Worm (Caenorhabditis elegans) whole organism, mixed stage, embryonic: ENCODE results near the gene ZK622.5.

Source experiments
- M03D4.4 ChIP-seq: sonication (generic microtip); optimal IDR thresholded peaks from 2 replicates; lab custom pipeline; 2017; ENCODE audit warnings: mild to moderate bottlenecking, missing genetic modification characterization, missing compliant biosample characterization
- bed-3 ChIP-seq: fragments of 200-800 bp; sonication (Bioruptor generic); optimal IDR thresholded peaks from 3 replicates; lab custom pipeline; 2018; ENCODE audit warnings: mild to moderate bottlenecking, missing genetic modification characterization, moderate library complexity, missing compliant biosample characterization
- ceh-43 ChIP-seq: fragments of 200-800 bp; sonication (Bioruptor generic); optimal IDR thresholded peaks from 2 replicates; lab custom pipeline; 2018; ENCODE audit warnings: mild to moderate bottlenecking, missing genetic modification characterization, moderate library complexity, missing compliant biosample characterization
- ces-1 ChIP-seq: fragments of 150-350 bp; optimal IDR thresholded peaks from 2 replicates; lab custom pipeline; 2014; ENCODE audit warnings: missing biosample characterization, missing genetic modification reagents, missing genetic modification characterization
- cnd-1 ChIP-seq: fragments of 200-800 bp; sonication (Bioruptor generic); optimal IDR thresholded peaks from 2 replicates; lab custom pipeline; 2018; ENCODE audit warnings: mild to moderate bottlenecking, missing genetic modification characterization, missing compliant biosample characterization
- drap-1 ChIP-seq: fragments of 200-800 bp; sonication (Bioruptor generic); optimal IDR thresholded peaks from 3 replicates; lab custom pipeline; 2018; ENCODE audit warnings: mild to moderate bottlenecking, missing genetic modification characterization, missing compliant biosample characterization
- elt-3 ChIP-seq: fragments of 150-350 bp; optimal IDR thresholded peaks from 2 replicates; lab custom pipeline; 2014; ENCODE audit warnings: missing biosample characterization, missing genetic modification characterization
- flh-1 ChIP-seq: fragments of 200-800 bp; sonication (Bioruptor generic); optimal IDR thresholded peaks from 2 replicates; lab custom pipeline; 2018; ENCODE audit warnings: mild to moderate bottlenecking, missing genetic modification characterization, moderate library complexity, missing compliant biosample characterization
- ham-2 ChIP-seq: fragments of 200-800 bp; sonication (Bioruptor generic); optimal IDR thresholded peaks from 2 replicates; lab custom pipeline; 2018; ENCODE audit warnings: mild to moderate bottlenecking, missing genetic modification characterization, missing compliant biosample characterization
- hlh-1 ChIP-seq: fragments of 150-350 bp; optimal IDR thresholded peaks from 2 replicates; lab custom pipeline; 2014; ENCODE audit warnings: missing biosample characterization, missing genetic modification reagents, missing genetic modification characterization
- lin-13 ChIP-seq: fragments of 150-350 bp; optimal IDR thresholded peaks from 2 replicates; lab custom pipeline; 2014; ENCODE audit warnings: missing biosample characterization, missing genetic modification characterization
- lin-32 ChIP-seq: fragments of 200-800 bp; sonication (Bioruptor generic); optimal IDR thresholded peaks from 2 replicates; lab custom pipeline; 2018; ENCODE audit warnings: mild to moderate bottlenecking, missing genetic modification characterization, missing compliant biosample characterization
- mep-1 ChIP-seq: fragments of 150-350 bp; optimal IDR thresholded peaks from 2 replicates; lab custom pipeline; 2017; ENCODE audit warnings: missing biosample characterization, missing genetic modification reagents, missing genetic modification characterization, inconsistent platforms
- nhr-12 ChIP-seq: fragments of 150-350 bp; optimal IDR thresholded peaks from 2 replicates; lab custom pipeline; 2014; ENCODE audit warnings: missing biosample characterization, missing genetic modification characterization
- nhr-2 ChIP-seq: fragments of 150-350 bp; optimal IDR thresholded peaks from 2 replicates; lab custom pipeline; 2014; ENCODE audit warnings: missing biosample characterization, missing genetic modification characterization
- nhr-237 ChIP-seq: fragments of 150-350 bp; optimal IDR thresholded peaks from 2 replicates; lab custom pipeline; 2014; ENCODE audit warnings: missing biosample characterization, missing genetic modification characterization
- nhr-76 ChIP-seq: sonication (generic microtip); optimal IDR thresholded peaks from 2 replicates; lab custom pipeline; 2017; ENCODE audit warnings: missing biosample characterization, missing genetic modification characterization
- pha-4 ChIP-seq: fragments of 150-350 bp; optimal IDR thresholded peaks from 2 replicates; lab custom pipeline; 2018; ENCODE audit warnings: missing biosample characterization, missing genetic modification reagents, missing genetic modification characterization
- snpc-4 ChIP-seq: fragments of 150-350 bp; optimal IDR thresholded peaks from 2 replicates; lab custom pipeline; 2014; ENCODE audit warnings: missing biosample characterization, missing genetic modification characterization
- sptf-1 ChIP-seq: sonication (generic microtip); optimal IDR thresholded peaks from 2 replicates; lab custom pipeline; 2017; ENCODE audit warnings: mild to moderate bottlenecking, missing genetic modification characterization, moderate library complexity, missing compliant biosample characterization
- tbx-8 ChIP-seq: fragments of 200-800 bp; sonication (Bioruptor generic); optimal IDR thresholded peaks from 2 replicates; lab custom pipeline; 2018; ENCODE audit warnings: mild to moderate bottlenecking, missing genetic modification characterization, moderate library complexity, missing compliant biosample characterization
- unc-120 ChIP-seq: sonication (generic microtip); optimal IDR thresholded peaks from 2 replicates; lab custom pipeline; 2017; ENCODE audit warnings: missing genetic modification characterization, missing compliant biosample characterization; ENCODE audit not compliant: poor library complexity, severe bottlenecking
- unc-62 ChIP-seq: fragments of 150-350 bp; optimal IDR thresholded peaks from 2 replicates; lab custom pipeline; 2014; ENCODE audit warnings: missing biosample characterization, missing genetic modification reagents, missing genetic modification characterization
- zip-8 ChIP-seq: fragments of 150-350 bp; optimal IDR thresholded peaks from 2 replicates; lab custom pipeline; 2014; ENCODE audit warnings: missing biosample characterization, missing genetic modification characterization
- ztf-11 ChIP-seq: fragments of 150-350 bp; optimal IDR thresholded peaks from 2 replicates; lab custom pipeline; 2014; ENCODE audit warnings: missing biosample characterization, missing genetic modification characterization

Gene ZK622.5

DNA sequence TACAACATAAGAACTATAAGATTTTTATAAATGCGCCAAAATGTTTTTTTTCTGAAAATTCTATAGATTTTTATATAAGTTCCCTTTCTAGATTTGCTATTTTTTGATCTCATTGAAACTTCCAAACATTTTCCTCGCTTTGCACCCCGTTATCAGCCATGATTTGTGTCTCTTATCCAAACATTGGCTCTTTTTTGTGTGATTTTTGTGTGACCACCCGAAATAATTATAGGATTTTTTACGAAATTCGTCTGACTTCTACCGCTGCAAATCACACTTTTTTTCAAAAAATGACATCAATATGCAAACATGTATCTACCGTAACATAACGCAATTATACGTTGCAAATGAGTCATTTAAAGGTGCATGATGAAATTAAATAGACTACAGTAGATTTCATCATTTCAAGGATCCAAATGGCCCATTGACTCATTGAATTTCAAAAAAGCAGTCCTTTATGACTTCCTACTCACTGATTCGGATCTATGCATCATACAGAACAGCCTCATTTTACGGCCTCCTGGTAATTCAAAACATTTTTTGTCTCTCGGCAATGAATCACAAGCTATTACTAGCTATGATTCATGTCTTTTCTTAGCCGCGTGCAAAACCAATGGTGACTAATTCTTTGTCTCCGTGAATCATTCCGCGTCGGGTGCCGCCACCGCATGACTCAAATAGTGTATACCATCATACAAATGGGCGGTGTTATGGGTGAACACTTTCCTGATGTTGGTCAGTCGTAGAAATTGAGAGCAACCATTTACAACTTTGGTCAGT is 43.3 kb downstream of the ZK622.5 start:
- TF ChIP-seq ztf-11 (no peak), lin-32 (no peak), unc-120 (no peak), mep-1 (no peak)

DNA sequence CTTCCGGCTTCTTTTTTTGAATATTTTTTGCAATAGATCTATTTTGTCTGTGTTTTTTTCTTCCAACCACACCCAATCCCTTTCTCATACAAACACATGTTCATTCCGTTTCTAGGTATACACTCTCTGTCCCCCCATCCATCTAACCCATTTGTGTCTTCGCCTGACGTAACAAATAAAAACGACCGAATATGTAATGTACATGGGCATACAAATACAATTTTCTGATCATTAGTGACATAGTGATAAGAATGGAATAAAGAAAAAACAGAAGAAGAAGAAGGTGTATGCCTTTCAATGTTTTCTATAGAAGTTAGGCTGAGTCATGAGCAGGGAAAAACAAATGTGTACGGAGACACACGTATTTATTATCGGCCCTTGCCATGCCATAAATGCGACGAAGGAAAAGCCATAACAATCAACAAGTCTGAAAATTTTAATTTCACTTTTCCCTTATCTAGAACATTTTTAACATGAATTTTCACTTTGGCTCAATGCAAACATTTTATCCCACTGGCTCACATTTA is 44.5 kb downstream of the ZK622.5 start:
- TF ChIP-seq unc-62 (GFP tag; lab: Kevin White, UChicago) (no peak), nhr-12 (tag; lab: Kevin White, UChicago) (no peak), M03D4.4 (tag; lab: Kevin White, UChicago) (no peak)

DNA sequence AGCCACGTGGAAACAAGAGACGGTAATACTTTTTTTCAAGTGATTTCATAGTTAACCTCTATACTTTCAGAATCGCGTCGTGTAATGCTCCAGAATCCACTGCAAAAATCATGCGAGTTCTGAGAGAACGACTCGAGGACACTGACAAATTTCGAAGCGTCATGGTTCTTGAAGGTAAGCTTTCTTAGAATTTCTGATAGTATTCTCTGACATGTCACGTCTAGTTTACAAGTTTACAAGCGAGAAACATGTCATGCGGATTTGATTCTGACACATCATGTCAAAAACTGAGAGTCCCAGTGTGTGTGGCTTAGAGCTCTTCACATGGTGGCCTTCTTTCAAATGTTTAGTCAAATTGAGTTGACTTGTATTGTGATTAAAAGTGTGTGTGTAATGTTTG is 45.4 kb downstream of the ZK622.5 start:
- no peak for TF ChIP-seq cnd-1 (tag; lab: Kevin White, UChicago)
- TF ChIP-seq unc-62 (GFP tag; lab: Kevin White, UChicago), result no peak
- no peak for TF ChIP-seq hlh-1 (tag; lab: Kevin White, UChicago)
- TF ChIP-seq nhr-2 (tag; lab: Kevin White, UChicago), result no peak
- no peak for TF ChIP-seq mep-1

DNA sequence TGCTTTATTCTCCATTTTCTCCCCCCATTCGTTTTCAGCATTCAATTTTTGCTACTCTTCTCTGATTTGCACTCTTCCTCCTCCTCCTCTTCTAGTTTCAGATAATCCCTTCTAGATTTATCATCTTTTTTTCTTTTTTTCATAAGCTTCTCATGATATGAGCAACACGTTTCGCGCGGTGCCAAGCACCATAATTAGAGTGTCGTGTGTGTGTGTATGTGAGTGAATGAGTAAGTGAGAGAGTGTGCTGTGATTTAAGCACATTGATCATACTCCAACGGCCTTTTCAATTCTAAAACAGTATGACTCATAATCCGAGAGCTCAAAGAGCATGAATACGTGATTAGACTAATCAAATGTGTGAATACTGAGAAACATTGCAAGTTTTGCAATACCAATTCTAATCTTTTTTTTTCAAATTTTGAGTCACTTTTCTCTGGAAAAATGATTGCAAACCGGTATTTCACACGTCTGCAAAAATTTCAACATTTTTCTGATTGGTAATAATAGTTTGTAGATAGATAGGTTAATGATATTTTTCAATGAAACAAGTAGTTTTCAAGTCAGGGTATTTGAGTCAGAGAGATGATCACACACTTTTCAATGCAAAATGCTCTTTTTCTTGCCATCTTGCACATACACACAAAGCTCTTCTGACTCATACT is 46.3 kb downstream of the ZK622.5 start:
- TF ChIP-seq bed-3 (no peak), lin-32 (no peak), tbx-8 (GFP tag; lab: Kevin White, UChicago) (no peak), zip-8 (tag; lab: Kevin White, UChicago) (no peak), sptf-1 (no peak), pha-4 (tag; lab: Kevin White, UChicago) (no peak), drap-1 (GFP tag; lab: Kevin White, UChicago) (no peak), ham-2 (GFP tag; lab: Kevin White, UChicago) (no peak), nhr-2 (tag; lab: Kevin White, UChicago) (no peak)

DNA sequence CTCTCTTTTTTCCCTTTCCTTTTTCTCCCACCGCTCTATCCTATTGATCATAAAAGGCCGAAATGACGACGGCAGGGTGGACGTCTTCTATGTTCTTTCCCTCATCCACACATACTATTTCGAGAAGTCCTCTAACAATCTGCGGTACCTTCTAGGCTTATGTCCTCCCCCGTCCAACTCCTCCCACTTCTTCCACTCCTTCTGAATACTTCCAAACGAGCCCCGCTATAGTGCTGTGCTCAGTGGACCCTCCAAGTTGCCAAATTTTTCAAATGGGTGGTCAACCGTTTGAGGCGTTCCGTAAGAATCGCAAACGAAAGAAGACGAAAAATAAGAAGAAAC is 46.8 kb downstream of the ZK622.5 start:
- TF ChIP-seq unc-62 (GFP tag; lab: Kevin White, UChicago) (peak; percentile 32), mep-1 (peak; percentile 63), cnd-1 (tag; lab: Kevin White, UChicago) (peak; percentile 27), drap-1 (GFP tag; lab: Kevin White, UChicago) (no peak), ces-1 (GFP tag; lab: Kevin White, UChicago) (peak; percentile 40)

DNA sequence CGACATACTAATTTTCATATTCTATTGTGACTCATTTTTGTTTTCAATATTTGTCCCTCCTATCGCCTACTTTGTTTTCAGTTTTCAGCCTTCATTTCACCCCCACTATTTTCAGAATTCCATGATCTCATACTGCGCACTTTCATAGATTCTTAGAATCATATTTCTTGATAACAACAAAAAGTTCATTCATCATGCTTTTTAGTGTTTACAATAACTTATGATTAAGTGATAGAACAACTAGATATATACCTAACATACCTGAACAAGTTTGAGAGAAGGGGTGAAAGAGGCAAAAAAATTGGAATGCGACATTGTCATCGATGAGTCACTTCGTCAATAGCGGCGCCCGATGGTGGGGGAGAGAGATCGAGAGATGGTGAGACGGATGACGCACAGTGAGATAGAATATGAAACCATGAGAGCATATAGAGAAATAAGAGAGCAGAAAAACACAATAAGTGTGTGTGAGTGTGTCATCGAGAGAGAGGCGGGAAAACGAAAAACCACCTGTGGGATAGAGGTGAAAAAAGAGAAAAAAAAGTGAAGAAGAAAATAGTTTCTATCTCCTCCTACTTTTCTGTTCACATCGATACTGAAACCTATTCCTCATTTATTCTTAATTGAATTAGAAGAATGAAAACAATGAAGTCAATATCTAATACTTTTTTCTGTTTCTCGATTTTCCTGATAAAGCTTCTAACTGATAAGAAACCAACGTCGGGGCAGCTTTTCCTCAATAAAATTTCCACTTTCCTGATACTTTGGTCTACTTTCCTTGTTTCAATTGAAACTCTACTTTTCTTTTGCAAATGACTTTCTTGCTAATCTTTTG is 47.6 kb downstream of the ZK622.5 start:
- TF ChIP-seq snpc-4 (tag; lab: Kevin White, UChicago) (no peak), sptf-1 (peak; percentile 19), nhr-237 (tag; lab: Kevin White, UChicago) (peak; percentile 53), ztf-11 (no peak), M03D4.4 (tag; lab: Kevin White, UChicago) (peak; percentile 7), ces-1 (GFP tag; lab: Kevin White, UChicago) (peak; percentile 64), elt-3 (tag; lab: Kevin White, UChicago) (no peak), lin-13 (tag; lab: Kevin White, UChicago) (no peak), flh-1 (no peak), unc-62 (GFP tag; lab: Kevin White, UChicago) (peak; percentile 59), unc-120 (peak; percentile 49), hlh-1 (tag; lab: Kevin White, UChicago) (peak; percentile 39), nhr-76 (tag; lab: Kevin White, UChicago) (no peak), ceh-43 (GFP tag; lab: Kevin White, UChicago) (no peak), pha-4 (tag; lab: Kevin White, UChicago) (peak; percentile 67)
